Fruit fly (Drosophila melanogaster) whole organism, prepupa: Measurements from ENCODE around the gene CG18281.

Experiments used
- Blimp-1 ChIP-seq: fragments of 200-800 bp; sonication (Bioruptor generic); optimal IDR thresholded peaks from 3 replicates; lab custom pipeline; 2017; ENCODE audit warnings: missing biosample characterization, missing genetic modification characterization, mild to moderate bottlenecking, moderate library complexity, missing genetic modification reagents
- CG10631 ChIP-seq: fragments of 200-800 bp; sonication (Bioruptor generic); optimal IDR thresholded peaks from 2 replicates; lab custom pipeline; 2016; ENCODE audit warnings: missing biosample characterization, missing genetic modification characterization
- CG10669 ChIP-seq: fragments of 200-800 bp; sonication (Bioruptor generic); optimal IDR thresholded peaks from 3 replicates; lab custom pipeline; 2018; ENCODE audit warnings: missing biosample characterization, mild to moderate bottlenecking, missing genetic modification characterization, moderate library complexity
- CG11762 ChIP-seq: fragments of 200-800 bp; sonication (Bioruptor generic); optimal IDR thresholded peaks from 3 replicates; lab custom pipeline; 2016; ENCODE audit warnings: missing biosample characterization, missing genetic modification characterization; ENCODE audit not compliant: insufficient read depth
- CG11902 ChIP-seq: fragments of 200-800 bp; sonication (Bioruptor generic); optimal IDR thresholded peaks from 3 replicates; lab custom pipeline; 2016; ENCODE audit warnings: missing biosample characterization, missing genetic modification characterization
- CG15336 ChIP-seq: fragments of 200-800 bp; sonication (Bioruptor generic); IDR thresholded peaks from 2 replicates; pipeline ENCODE4 v1.3.6; 2022; ENCODE audit warnings: missing biosample characterization, missing genetic modification characterization
- CG1621 ChIP-seq: fragments of 200-800 bp; sonication (Bioruptor generic); optimal IDR thresholded peaks from 3 replicates; lab custom pipeline; 2018; ENCODE audit warnings: missing biosample characterization, mild to moderate bottlenecking, missing genetic modification characterization
- CG16779 ChIP-seq: fragments of 200-800 bp; sonication (Bioruptor generic); optimal IDR thresholded peaks from 3 replicates; lab custom pipeline; 2017; ENCODE audit warnings: missing biosample characterization, mild to moderate bottlenecking, missing genetic modification characterization
- CG3032 ChIP-seq: fragments of 200-800 bp; optimal IDR thresholded peaks from 2 replicates; lab custom pipeline; 2019; ENCODE audit warnings: missing biosample characterization, mild to moderate bottlenecking, missing genetic modification characterization, moderate library complexity
- CG31627 ChIP-seq: fragments of 200-800 bp; sonication (Bioruptor generic); optimal IDR thresholded peaks from 3 replicates; lab custom pipeline; 2016; ENCODE audit warnings: missing biosample characterization, missing genetic modification characterization
- CG32006 ChIP-seq: fragments of 200-800 bp; sonication (Bioruptor generic); optimal IDR thresholded peaks from 3 replicates; lab custom pipeline; 2017; ENCODE audit warnings: missing biosample characterization, mild to moderate bottlenecking, missing genetic modification characterization
- CG34406 ChIP-seq: fragments of 200-800 bp; sonication (Bioruptor generic); optimal IDR thresholded peaks from 3 replicates; lab custom pipeline; 2016; ENCODE audit warnings: missing biosample characterization, missing genetic modification characterization
- CG3919 ChIP-seq: fragments of 200-800 bp; sonication (Bioruptor generic); optimal IDR thresholded peaks from 3 replicates; lab custom pipeline; 2016; ENCODE audit warnings: missing biosample characterization, missing genetic modification characterization
- CG4318 ChIP-seq: fragments of 200-800 bp; sonication (Bioruptor generic); optimal IDR thresholded peaks from 3 replicates; lab custom pipeline; 2017; ENCODE audit warnings: missing biosample characterization, mild to moderate bottlenecking, missing genetic modification characterization
- CG6163 ChIP-seq: fragments of 200-800 bp; sonication (Bioruptor generic); IDR thresholded peaks from 3 replicates; pipeline ENCODE4 v1.3.6; 2022; ENCODE audit warnings: missing biosample characterization, missing genetic modification characterization
- CG6792 ChIP-seq: fragments of 200-800 bp; sonication (Bioruptor generic); optimal IDR thresholded peaks from 3 replicates; lab custom pipeline; 2016; ENCODE audit warnings: missing biosample characterization, missing genetic modification characterization
- CG6808 ChIP-seq: fragments of 200-800 bp; sonication (Bioruptor generic); optimal IDR thresholded peaks from 3 replicates; lab custom pipeline; 2017; ENCODE audit warnings: missing biosample characterization, missing genetic modification characterization, mild to moderate bottlenecking, moderate library complexity, missing genetic modification reagents
- CG6854 ChIP-seq: fragments of 200-800 bp; sonication (Bioruptor generic); optimal IDR thresholded peaks from 2 replicates; lab custom pipeline; 2017; ENCODE audit warnings: missing biosample characterization, mild to moderate bottlenecking, missing genetic modification characterization
- CG7368 ChIP-seq: fragments of 200-800 bp; sonication (Bioruptor generic); optimal IDR thresholded peaks from 3 replicates; lab custom pipeline; 2016; ENCODE audit warnings: missing biosample characterization, missing genetic modification characterization
- CG8119 ChIP-seq: fragments of 200-800 bp; sonication (Bioruptor generic); IDR thresholded peaks from 3 replicates; pipeline ENCODE4 v1.3.6; 2022; ENCODE audit warnings: missing biosample characterization, missing genetic modification characterization
- CG8632 ChIP-seq: fragments of 200-800 bp; sonication (Bioruptor generic); optimal IDR thresholded peaks from 3 replicates; lab custom pipeline; 2016; ENCODE audit warnings: missing biosample characterization, missing genetic modification characterization
- CG9139 ChIP-seq: fragments of 200-800 bp; sonication (Bioruptor generic); optimal IDR thresholded peaks from 3 replicates; lab custom pipeline; 2017; ENCODE audit warnings: missing biosample characterization, mild to moderate bottlenecking, missing genetic modification characterization
- Eip78C ChIP-seq: fragments of 200-800 bp; sonication (Bioruptor generic); peaks from one replicate; lab custom pipeline; 2016; ENCODE audit warnings: missing biosample characterization, missing genetic modification characterization
- Hr38 ChIP-seq: sonication (Bioruptor generic); optimal IDR thresholded peaks from 2 replicates; lab custom pipeline; 2016; ENCODE audit warnings: missing biosample characterization, missing genetic modification characterization
- Hr4 ChIP-seq: fragments of 200-800 bp; sonication (Bioruptor generic); optimal IDR thresholded peaks from 3 replicates; lab custom pipeline; 2016; ENCODE audit warnings: missing biosample characterization, missing genetic modification characterization
- Lpt ChIP-seq: fragments of 200-800 bp; sonication (Bioruptor generic); optimal IDR thresholded peaks from 3 replicates; lab custom pipeline; 2016; ENCODE audit warnings: missing biosample characterization, missing genetic modification characterization
- OdsH ChIP-seq: fragments of 200-800 bp; sonication (Bioruptor generic); optimal IDR thresholded peaks from 3 replicates; lab custom pipeline; 2016; ENCODE audit warnings: missing biosample characterization, missing genetic modification characterization
- Sox14 ChIP-seq: fragments of 200-800 bp; sonication (Bioruptor generic); optimal IDR thresholded peaks from 3 replicates; lab custom pipeline; 2016; ENCODE audit warnings: missing biosample characterization, missing genetic modification characterization
- achi ChIP-seq: fragments of 200-800 bp; sonication (Bioruptor generic); optimal IDR thresholded peaks from 3 replicates; lab custom pipeline; 2016; ENCODE audit warnings: missing biosample characterization, missing genetic modification characterization
- acj6 ChIP-seq: fragments of 200-800 bp; sonication (Bioruptor generic); optimal IDR thresholded peaks from 3 replicates; lab custom pipeline; 2016; ENCODE audit warnings: missing biosample characterization, missing genetic modification characterization
- dac ChIP-seq: fragments of 200-800 bp; sonication (Bioruptor generic); optimal IDR thresholded peaks from 2 replicates; lab custom pipeline; 2017; ENCODE audit warnings: missing biosample characterization, mild to moderate bottlenecking, missing genetic modification characterization
- dsx ChIP-seq: fragments of 200-800 bp; optimal IDR thresholded peaks from 3 replicates; lab custom pipeline; 2019; ENCODE audit warnings: missing biosample characterization, mild to moderate bottlenecking, missing genetic modification characterization, moderate library complexity; ENCODE audit not compliant: poor library complexity, severe bottlenecking
- eg ChIP-seq: fragments of 200-800 bp; sonication (Bioruptor generic); IDR thresholded peaks from 3 replicates; pipeline ENCODE4 v1.3.6; 2022; ENCODE audit warnings: missing biosample characterization, missing genetic modification characterization
- esn ChIP-seq: fragments of 200-800 bp; sonication (Bioruptor generic); optimal IDR thresholded peaks from 2 replicates; lab custom pipeline; 2016; ENCODE audit warnings: missing biosample characterization, mild to moderate bottlenecking, missing genetic modification characterization, moderate library complexity
- fd59A ChIP-seq: fragments of 200-800 bp; sonication (Bioruptor generic); optimal IDR thresholded peaks from 2 replicates; lab custom pipeline; 2017; ENCODE audit warnings: missing biosample characterization, mild to moderate bottlenecking, missing genetic modification characterization, missing genetic modification reagents
- fd85E ChIP-seq: fragments of 200-800 bp; sonication (Bioruptor generic); optimal IDR thresholded peaks from 3 replicates; lab custom pipeline; 2016; ENCODE audit warnings: missing biosample characterization, missing genetic modification characterization
- fkh ChIP-seq: fragments of 200-800 bp; sonication (Bioruptor generic); optimal IDR thresholded peaks from 3 replicates; lab custom pipeline; 2017; ENCODE audit warnings: missing biosample characterization, mild to moderate bottlenecking, missing genetic modification characterization, moderate library complexity
- lz ChIP-seq: fragments of 200-800 bp; sonication (Bioruptor generic); optimal IDR thresholded peaks from 3 replicates; lab custom pipeline; 2016; ENCODE audit warnings: missing biosample characterization, missing genetic modification characterization
- net ChIP-seq: fragments of 200-800 bp; sonication (Bioruptor generic); optimal IDR thresholded peaks from 3 replicates; lab custom pipeline; 2016; ENCODE audit warnings: missing biosample characterization, missing genetic modification characterization
- pdm3 ChIP-seq: fragments of 200-800 bp; sonication (Bioruptor generic); optimal IDR thresholded peaks from 3 replicates; lab custom pipeline; 2016; ENCODE audit warnings: missing biosample characterization, missing genetic modification characterization
- spab ChIP-seq: fragments of 200-800 bp; sonication (Bioruptor generic); optimal IDR thresholded peaks from 2 replicates; lab custom pipeline; 2017; ENCODE audit warnings: missing biosample characterization, mild to moderate bottlenecking, missing genetic modification characterization, missing genetic modification reagents
- ss ChIP-seq, 2 experiments: fragments of 200-800 bp; sonication (Bioruptor generic); optimal IDR thresholded peaks; 2 replicates in 1 of 2; 3 replicates in 1 of 2; lab custom pipeline; 2017 to 2018; ENCODE audit warnings: mild to moderate bottlenecking in 2 of 2, missing biosample characterization in 2 of 2, missing genetic modification characterization in 2 of 2, moderate library complexity in 1 of 2
- svp ChIP-seq: fragments of 200-800 bp; sonication (Bioruptor generic); peaks from one replicate; lab custom pipeline; 2016; ENCODE audit warnings: missing biosample characterization, missing genetic modification characterization
- topi ChIP-seq: fragments of 200-800 bp; sonication (Bioruptor generic); optimal IDR thresholded peaks from 3 replicates; lab custom pipeline; 2016; ENCODE audit warnings: missing biosample characterization, missing genetic modification characterization
- vri ChIP-seq: fragments of 200-800 bp; sonication (Bioruptor generic); optimal IDR thresholded peaks from 3 replicates; lab custom pipeline; 2016; ENCODE audit warnings: missing biosample characterization, mild to moderate bottlenecking, missing genetic modification characterization

CG18281 gene

dm6 chr3L:20471499-20472313, 27.9 kb upstream of the CG18281 start:
- TF ChIP-seq fd85E (GFP tag; lab: Kevin White, UChicago): no peak
- no peak for TF ChIP-seq CG6792 (GFP tag; lab: Kevin White, UChicago)
- peak; percentile 12 for TF ChIP-seq CG10631 (GFP tag; lab: Kevin White, UChicago)
- peak; percentile 23 for TF ChIP-seq Lpt
- peak; percentile 5 for TF ChIP-seq dsx (GFP tag; lab: Kevin White, UChicago)
- peak; percentile 1 for TF ChIP-seq OdsH
- peak; percentile 35 for TF ChIP-seq CG3919
- peak; percentile 38 for TF ChIP-seq acj6 (GFP tag; lab: Kevin White, UChicago)
- TF ChIP-seq CG9139: no peak
- TF ChIP-seq pdm3: peak; percentile 18
- peak; percentile 98 for TF ChIP-seq svp (GFP tag; lab: Kevin White, UChicago)
- TF ChIP-seq Sox14 (GFP tag; lab: Kevin White, UChicago): peak; percentile 25
- TF ChIP-seq ss (GFP tag; optimal IDR thresholded peaks at IDR 0.05; lab: Kevin White, UChicago): no peak
- TF ChIP-seq CG11902 (GFP tag; lab: Kevin White, UChicago): no peak
- TF ChIP-seq CG15336: peak; percentile 65
- TF ChIP-seq CG34406 (GFP tag; lab: Kevin White, UChicago): peak; percentile 5
- TF ChIP-seq eg: peak; percentile 35; the same call in 1 of the 3 replicates
- peak; percentile 24 for TF ChIP-seq achi (GFP tag; lab: Kevin White, UChicago)
- TF ChIP-seq lz (GFP tag; lab: Kevin White, UChicago): no peak
- TF ChIP-seq fkh (GFP tag; lab: Kevin White, UChicago): peak; percentile 96
- no peak for TF ChIP-seq spab (GFP tag; lab: Kevin White, UChicago)
- peak; percentile 0 for TF ChIP-seq CG11762 (GFP tag; lab: Kevin White, UChicago)
- TF ChIP-seq Blimp-1 (GFP tag; lab: Kevin White, UChicago): no peak
- no peak for TF ChIP-seq vri (GFP tag; lab: Kevin White, UChicago)
- TF ChIP-seq CG6854 (GFP tag; lab: Kevin White, UChicago): no peak
- TF ChIP-seq CG7368 (GFP tag; lab: Kevin White, UChicago): no peak
- TF ChIP-seq CG4318 (GFP tag; lab: Kevin White, UChicago): no peak
- no peak for TF ChIP-seq topi (GFP tag; lab: Kevin White, UChicago)
- TF ChIP-seq CG10669: peak; percentile 16
- TF ChIP-seq Hr38 (GFP tag; lab: Kevin White, UChicago): no peak
- no peak for TF ChIP-seq CG16779 (tag; lab: Kevin White, UChicago)
- TF ChIP-seq Eip78C (GFP tag; lab: Kevin White, UChicago): peak; percentile 75
- TF ChIP-seq CG6163: 0 out of 3 replicates have a peak, but pooled peaks have one; percentile 31
- TF ChIP-seq esn (GFP tag; lab: Kevin White, UChicago): peak; percentile 10
- peak; percentile 49 for TF ChIP-seq CG3032 (tag; lab: Kevin White, UChicago)
- TF ChIP-seq Hr4 (GFP tag; lab: Kevin White, UChicago): peak; percentile 34
- no peak for TF ChIP-seq CG8632
- no peak for TF ChIP-seq fd59A
- peak; percentile 34; the same call in 2 of the 3 replicates for TF ChIP-seq CG8119 (GFP tag; lab: Robert Waterston, UW)
- TF ChIP-seq CG31627 (GFP tag; lab: Kevin White, UChicago): no peak
- TF ChIP-seq CG32006 (GFP tag; lab: Kevin White, UChicago): peak; percentile 22
- no peak for TF ChIP-seq dac (GFP tag; lab: Kevin White, UChicago)
- no peak for TF ChIP-seq CG6808 (GFP tag; lab: Kevin White, UChicago)
- TF ChIP-seq net (GFP tag; lab: Kevin White, UChicago): peak; percentile 8
- TF ChIP-seq CG1621 (tag; lab: Kevin White, UChicago): no peak
